Worm (Caenorhabditis elegans) whole organism, L3 larva: Measurements from ENCODE around the gene sru-15.

Experiments used
- ZK546.5 ChIP-seq: sonication (generic microtip); optimal IDR thresholded peaks from 2 replicates; lab custom pipeline; 2017; ENCODE audit warnings: missing biosample characterization, missing genetic modification characterization
- aly-2 ChIP-seq: fragments of 150-350 bp; optimal IDR thresholded peaks from 2 replicates; lab custom pipeline; 2014; ENCODE audit warnings: missing biosample characterization, missing genetic modification characterization
- ama-1 ChIP-seq: fragments of 150-350 bp; optimal IDR thresholded peaks from 2 replicates; lab custom pipeline; 2018
- ceh-9 ChIP-seq: sonication (generic microtip); optimal IDR thresholded peaks from 2 replicates; lab custom pipeline; 2018; ENCODE audit warnings: missing biosample characterization, missing genetic modification characterization
- egl-27 ChIP-seq: sonication (generic microtip); optimal IDR thresholded peaks from 4 replicates; lab custom pipeline; 2017; ENCODE audit warnings: missing biosample characterization, missing genetic modification reagents, missing genetic modification characterization
- elt-1 ChIP-seq: fragments of 150-350 bp; optimal IDR thresholded peaks from 2 replicates; lab custom pipeline; 2014; ENCODE audit warnings: missing biosample characterization, missing genetic modification characterization
- elt-2 ChIP-seq: sonication (generic microtip); optimal IDR thresholded peaks from 2 replicates; lab custom pipeline; 2016; ENCODE audit warnings: missing genetic modification reagents, mild to moderate bottlenecking, missing genetic modification characterization, missing compliant biosample characterization
- elt-3 ChIP-seq, 3 experiments: fragments of 150-350 bp in 1 of 3; sonication (generic microtip) in 2 of 3; optimal IDR thresholded peaks; 2 replicates in 2 of 3; 4 replicates in 1 of 3; lab custom pipeline; 2014 to 2017; ENCODE audit warnings: missing biosample characterization in 3 of 3, missing genetic modification characterization in 3 of 3
- eor-1 ChIP-seq, 2 experiments: fragments of 150-350 bp; optimal IDR thresholded peaks; 2 replicates each; lab custom pipeline; 2014 to 2018; ENCODE audit warnings: missing biosample characterization in 2 of 2, missing genetic modification characterization in 2 of 2
- fkh-2 ChIP-seq: fragments of 150-350 bp; optimal IDR thresholded peaks from 2 replicates; lab custom pipeline; 2014; ENCODE audit warnings: missing biosample characterization, missing genetic modification reagents, missing genetic modification characterization
- fos-1 ChIP-seq: fragments of 150-350 bp; optimal IDR thresholded peaks from 2 replicates; lab custom pipeline; 2014; ENCODE audit warnings: missing biosample characterization, missing genetic modification characterization
- hmg-11 ChIP-seq: sonication (generic microtip); optimal IDR thresholded peaks from 2 replicates; lab custom pipeline; 2016; ENCODE audit warnings: missing genetic modification characterization, missing compliant biosample characterization
- jun-1 ChIP-seq: fragments of 150-350 bp; optimal IDR thresholded peaks from 2 replicates; lab custom pipeline; 2014; ENCODE audit warnings: missing biosample characterization, missing genetic modification reagents, missing genetic modification characterization
- lin-15B ChIP-seq: fragments of 150-350 bp; optimal IDR thresholded peaks from 2 replicates; lab custom pipeline; 2014; ENCODE audit warnings: missing biosample characterization, missing genetic modification characterization
- lin-39 ChIP-seq: fragments of 150-350 bp; optimal IDR thresholded peaks from 2 replicates; lab custom pipeline; 2018; ENCODE audit warnings: missing biosample characterization, missing genetic modification reagents, missing genetic modification characterization
- mml-1 ChIP-seq: fragments of 150-350 bp; sonication (generic microtip); optimal IDR thresholded peaks from 3 replicates; lab custom pipeline; 2014; ENCODE audit warnings: missing biosample characterization, missing genetic modification characterization
- nfya-1 ChIP-seq: sonication (generic microtip); optimal IDR thresholded peaks from 2 replicates; lab custom pipeline; 2017; ENCODE audit warnings: missing genetic modification characterization, mild to moderate bottlenecking, missing compliant biosample characterization, antibody characterized with exemption, moderate library complexity; ENCODE audit not compliant: insufficient read depth
- nhr-11 ChIP-seq: fragments of 150-350 bp; optimal IDR thresholded peaks from 2 replicates; lab custom pipeline; 2014; ENCODE audit warnings: missing biosample characterization, missing genetic modification characterization
- nhr-12 ChIP-seq: fragments of 150-350 bp; optimal IDR thresholded peaks from 2 replicates; lab custom pipeline; 2014; ENCODE audit warnings: missing biosample characterization, missing genetic modification characterization
- nhr-23 ChIP-seq: fragments of 150-350 bp; optimal IDR thresholded peaks from 2 replicates; lab custom pipeline; 2014; ENCODE audit warnings: missing biosample characterization, missing genetic modification reagents, missing genetic modification characterization
- nhr-25 ChIP-seq: sonication (generic microtip); optimal IDR thresholded peaks from 2 replicates; lab custom pipeline; 2017; ENCODE audit warnings: missing biosample characterization, missing genetic modification characterization
- nhr-28 ChIP-seq: fragments of 150-350 bp; optimal IDR thresholded peaks from 2 replicates; lab custom pipeline; 2014; ENCODE audit warnings: missing biosample characterization, missing genetic modification characterization
- nhr-76 ChIP-seq: fragments of 150-350 bp; sonication (generic microtip); optimal IDR thresholded peaks from 5 replicates; lab custom pipeline; 2014; ENCODE audit warnings: missing biosample characterization, missing genetic modification characterization
- nhr-77 ChIP-seq: fragments of 150-350 bp; optimal IDR thresholded peaks from 2 replicates; lab custom pipeline; 2014; ENCODE audit warnings: missing biosample characterization, missing genetic modification characterization
- pha-4 ChIP-seq: fragments of 150-350 bp; optimal IDR thresholded peaks from 2 replicates; lab custom pipeline; 2014; ENCODE audit warnings: missing biosample characterization, missing genetic modification reagents, missing genetic modification characterization
- pqm-1 ChIP-seq: fragments of 150-350 bp; optimal IDR thresholded peaks from 2 replicates; lab custom pipeline; 2017; ENCODE audit warnings: missing biosample characterization, missing genetic modification characterization, inconsistent platforms
- sea-2 ChIP-seq: fragments of 150-350 bp; sonication (generic microtip); optimal IDR thresholded peaks from 4 replicates; lab custom pipeline; 2014; ENCODE audit warnings: missing biosample characterization, missing genetic modification reagents, missing genetic modification characterization
- skn-1 ChIP-seq: fragments of 150-350 bp; optimal IDR thresholded peaks from 2 replicates; lab custom pipeline; 2014; ENCODE audit warnings: missing biosample characterization, missing genetic modification characterization
- snpc-4 ChIP-seq: fragments of 150-350 bp; optimal IDR thresholded peaks from 2 replicates; lab custom pipeline; 2014; ENCODE audit warnings: missing biosample characterization, missing genetic modification characterization
- unc-39 ChIP-seq: sonication (generic microtip); optimal IDR thresholded peaks from 4 replicates; lab custom pipeline; 2017; ENCODE audit warnings: missing biosample characterization, missing genetic modification characterization
- unc-62 ChIP-seq: fragments of 150-350 bp; sonication (generic microtip); optimal IDR thresholded peaks from 4 replicates; lab custom pipeline; 2014; ENCODE audit warnings: missing biosample characterization, missing genetic modification reagents, missing genetic modification characterization
- ztf-11 ChIP-seq: fragments of 150-350 bp; optimal IDR thresholded peaks from 2 replicates; lab custom pipeline; 2014; ENCODE audit warnings: missing biosample characterization, missing genetic modification characterization
- ztf-4 ChIP-seq: fragments of 150-350 bp; optimal IDR thresholded peaks from 2 replicates; lab custom pipeline; 2014; ENCODE audit warnings: missing biosample characterization, missing genetic modification characterization

sru-15 gene

ce11 chrIV:17406119-17406518, 10.1 kb downstream of the sru-15 start:
- TF ChIP-seq jun-1 (peak; percentile 8), elt-2 (tag; lab: Kevin White, UChicago) (peak; percentile 76), fkh-2 (tag; lab: Kevin White, UChicago) (no peak), pqm-1 (tag; lab: Kevin White, UChicago) (peak; percentile 60)
- TF ChIP-seq, all 47 proteins: peak for 3

ce11 chrIV:17407025-17407424, 11.0 kb downstream of the sru-15 start, which contains the start of gene T02D1.7:
Gene T02D1.7 (minus strand): TSS chrIV:17407125.
- TF ChIP-seq nhr-28 (tag; lab: Kevin White, UChicago): no peak

ce11 chrIV:17407491-17407890, 11.5 kb downstream of the sru-15 start, which contains the start of gene T02D1.9:
Gene T02D1.9 (minus strand): TSS chrIV:17407591.
- TF ChIP-seq nhr-11 (tag; lab: Kevin White, UChicago): no peak
- TF ChIP-seq nhr-23 (tag; lab: Kevin White, UChicago): no peak
- no peak for TF ChIP-seq ceh-9
- TF ChIP-seq nhr-25 (tag; lab: Kevin White, UChicago): no peak
- no peak for TF ChIP-seq nfya-1 (tag; lab: Kevin White, UChicago)
- TF ChIP-seq snpc-4 (tag; lab: Kevin White, UChicago): no peak
- no peak for TF ChIP-seq skn-1
- TF ChIP-seq sea-2 (GFP tag; lab: Kevin White, UChicago): no peak
- TF ChIP-seq ama-1 (lab: Kevin White, UChicago): no peak
- TF ChIP-seq nhr-77: no peak
- no peak for TF ChIP-seq fkh-2 (tag; lab: Kevin White, UChicago)
- TF ChIP-seq nhr-76 (tag; lab: Kevin White, UChicago): no peak
- TF ChIP-seq fos-1 (tag; lab: Kevin White, UChicago): no peak
- no peak for TF ChIP-seq eor-1 (tag; optimal IDR thresholded peaks at IDR 0.05; lab: Kevin White, UChicago)
- TF ChIP-seq jun-1: no peak
- no peak for TF ChIP-seq elt-2 (tag; lab: Kevin White, UChicago)
- TF ChIP-seq elt-3 (tag; optimal IDR thresholded peaks at IDR 0.05; lab: Kevin White, UChicago): no peak
- TF ChIP-seq, all 47 proteins: peak for 0

ce11 chrIV:17413343-17413742, 17.3 kb downstream of the sru-15 start:
- TF ChIP-seq lin-15B (tag; lab: Kevin White, UChicago) (no peak), jun-1 (no peak), unc-62 (GFP tag; lab: Kevin White, UChicago) (no peak), eor-1 (tag; optimal IDR thresholded peaks at IDR 0.05; lab: Kevin White, UChicago) (no peak), elt-3 (tag; optimal IDR thresholded peaks at IDR 0.05; lab: Kevin White, UChicago) (no peak), nhr-76 (tag; lab: Kevin White, UChicago) (no peak), nhr-25 (tag; lab: Kevin White, UChicago) (no peak), elt-1 (no peak), nfya-1 (tag; lab: Kevin White, UChicago) (no peak), nhr-11 (tag; lab: Kevin White, UChicago) (no peak), egl-27 (tag; lab: Kevin White, UChicago) (no peak), mml-1 (tag; lab: Kevin White, UChicago) (no peak), ztf-11 (tag; lab: Kevin White, UChicago) (no peak), unc-39 (tag; lab: Kevin White, UChicago) (no peak), ceh-9 (no peak)
- TF ChIP-seq, all 47 proteins: peak for 0

ce11 chrIV:17417723-17418122, 21.7 kb downstream of the sru-15 start, which contains the start of gene npr-26:
Gene npr-26 (minus strand): TSS chrIV:17417823.
- TF ChIP-seq lin-39 (tag; lab: Kevin White, UChicago): no peak
- no peak for TF ChIP-seq ztf-11 (tag; lab: Kevin White, UChicago)
- no peak for TF ChIP-seq fkh-2 (tag; lab: Kevin White, UChicago)
- no peak for TF ChIP-seq elt-2 (tag; lab: Kevin White, UChicago)
- no peak for TF ChIP-seq elt-1
- TF ChIP-seq ztf-4 (tag; lab: Kevin White, UChicago): no peak
- TF ChIP-seq sea-2 (GFP tag; lab: Kevin White, UChicago): no peak
- no peak for TF ChIP-seq aly-2 (tag; lab: Kevin White, UChicago)
- TF ChIP-seq ZK546.5 (tag; lab: Kevin White, UChicago): no peak

- no peak for TF ChIP-seq snpc-4 (tag; lab: Kevin White, UChicago)
- no peak for TF ChIP-seq ztf-4 (tag; lab: Kevin White, UChicago)
- TF ChIP-seq lin-39 (tag; lab: Kevin White, UChicago): peak; percentile 9
- no peak for TF ChIP-seq mml-1 (tag; lab: Kevin White, UChicago)
- peak; percentile 31 for TF ChIP-seq hmg-11 (tag; lab: Kevin White, UChicago)
- TF ChIP-seq pha-4 (tag; lab: Kevin White, UChicago): peak; percentile 50
- no peak for TF ChIP-seq skn-1
- TF ChIP-seq nhr-12: no peak
- no peak for TF ChIP-seq unc-39 (tag; lab: Kevin White, UChicago)
- TF ChIP-seq, all 47 proteins: peak for 3
Observed at ce11 chrIV:17426970-17427369, 31.0 kb downstream of the sru-15 start.
